Worm (Caenorhabditis elegans) whole organism, L3 larva: ENCODE data around the gene nspc-16.

ENCODE experiments used
- ceh-82 ChIP-seq: fragments of 150-350 bp; optimal IDR thresholded peaks from 2 replicates; lab custom pipeline; 2014; ENCODE audit warnings: missing biosample characterization, missing genetic modification characterization
- daf-12 ChIP-seq: fragments of 150-350 bp; optimal IDR thresholded peaks from 2 replicates; lab custom pipeline; 2014; ENCODE audit warnings: missing biosample characterization, missing genetic modification reagents, missing genetic modification characterization
- egl-27 ChIP-seq: sonication (generic microtip); optimal IDR thresholded peaks from 4 replicates; lab custom pipeline; 2017; ENCODE audit warnings: missing biosample characterization, missing genetic modification reagents, missing genetic modification characterization
- jun-1 ChIP-seq: fragments of 150-350 bp; optimal IDR thresholded peaks from 2 replicates; lab custom pipeline; 2014; ENCODE audit warnings: missing biosample characterization, missing genetic modification reagents, missing genetic modification characterization
- lin-15B ChIP-seq: fragments of 150-350 bp; optimal IDR thresholded peaks from 2 replicates; lab custom pipeline; 2014; ENCODE audit warnings: missing biosample characterization, missing genetic modification characterization
- lin-39 ChIP-seq: fragments of 150-350 bp; optimal IDR thresholded peaks from 2 replicates; lab custom pipeline; 2018; ENCODE audit warnings: missing biosample characterization, missing genetic modification reagents, missing genetic modification characterization
- mdl-1 ChIP-seq: fragments of 150-350 bp; optimal IDR thresholded peaks from 2 replicates; lab custom pipeline; 2014; ENCODE audit warnings: missing biosample characterization, missing genetic modification characterization
- nhr-11 ChIP-seq: fragments of 150-350 bp; optimal IDR thresholded peaks from 2 replicates; lab custom pipeline; 2014; ENCODE audit warnings: missing biosample characterization, missing genetic modification characterization
- nhr-237 ChIP-seq: fragments of 150-350 bp; optimal IDR thresholded peaks from 2 replicates; lab custom pipeline; 2014; ENCODE audit warnings: missing biosample characterization, missing genetic modification characterization
- nhr-77 ChIP-seq: fragments of 150-350 bp; optimal IDR thresholded peaks from 2 replicates; lab custom pipeline; 2014; ENCODE audit warnings: missing biosample characterization, missing genetic modification characterization
- pha-4 ChIP-seq: fragments of 150-350 bp; optimal IDR thresholded peaks from 2 replicates; lab custom pipeline; 2014; ENCODE audit warnings: missing biosample characterization, missing genetic modification reagents, missing genetic modification characterization
- snpc-4 ChIP-seq: fragments of 150-350 bp; optimal IDR thresholded peaks from 2 replicates; lab custom pipeline; 2014; ENCODE audit warnings: missing biosample characterization, missing genetic modification characterization
- unc-62 ChIP-seq: fragments of 150-350 bp; sonication (generic microtip); optimal IDR thresholded peaks from 4 replicates; lab custom pipeline; 2014; ENCODE audit warnings: missing biosample characterization, missing genetic modification reagents, missing genetic modification characterization
- ztf-11 ChIP-seq: fragments of 150-350 bp; optimal IDR thresholded peaks from 2 replicates; lab custom pipeline; 2014; ENCODE audit warnings: missing biosample characterization, missing genetic modification characterization

- TF ChIP-seq nhr-237 (tag; lab: Kevin White, UChicago) (no peak), daf-12 (tag; lab: Kevin White, UChicago) (no peak), lin-15B (tag; lab: Kevin White, UChicago) (no peak), nhr-11 (no peak), ztf-11 (no peak), ceh-82 (tag; lab: Kevin White, UChicago) (no peak), snpc-4 (tag; lab: Kevin White, UChicago) (no peak), unc-62 (GFP tag; lab: Kevin White, UChicago) (no peak), jun-1 (tag; lab: Kevin White, UChicago) (no peak), lin-39 (no peak), nhr-77 (tag; lab: Kevin White, UChicago) (no peak), pha-4 (tag; lab: Kevin White, UChicago) (no peak), egl-27 (tag; lab: Kevin White, UChicago) (no peak), mdl-1 (no peak)
Observed at ce11 chrX:14545543-14545942, 22.2 kb downstream of the nspc-16 start, which contains the start of gene enri-2.
